Fruit fly (Drosophila melanogaster) whole organism, prepupa: Measurements from ENCODE around the gene Saysd1.
A peak's percentile ranks its signal among the peaks of the same experiment; 100 is the strongest.

Experiments used
- CG10631 ChIP-seq: fragments of 200-800 bp; sonication (Bioruptor generic); optimal IDR thresholded peaks from 2 replicates; lab custom pipeline; 2016; ENCODE audit warnings: missing biosample characterization, missing genetic modification characterization
- CG10669 ChIP-seq: fragments of 200-800 bp; sonication (Bioruptor generic); optimal IDR thresholded peaks from 3 replicates; lab custom pipeline; 2018; ENCODE audit warnings: missing biosample characterization, mild to moderate bottlenecking, missing genetic modification characterization, moderate library complexity
- CG31627 ChIP-seq: fragments of 200-800 bp; sonication (Bioruptor generic); optimal IDR thresholded peaks from 3 replicates; lab custom pipeline; 2016; ENCODE audit warnings: missing biosample characterization, missing genetic modification characterization
- CG32006 ChIP-seq: fragments of 200-800 bp; sonication (Bioruptor generic); optimal IDR thresholded peaks from 3 replicates; lab custom pipeline; 2017; ENCODE audit warnings: missing biosample characterization, mild to moderate bottlenecking, missing genetic modification characterization
- CG34406 ChIP-seq: fragments of 200-800 bp; sonication (Bioruptor generic); optimal IDR thresholded peaks from 3 replicates; lab custom pipeline; 2016; ENCODE audit warnings: missing biosample characterization, missing genetic modification characterization
- CG3919 ChIP-seq: fragments of 200-800 bp; sonication (Bioruptor generic); optimal IDR thresholded peaks from 3 replicates; lab custom pipeline; 2016; ENCODE audit warnings: missing biosample characterization, missing genetic modification characterization
- CG6163 ChIP-seq: fragments of 200-800 bp; sonication (Bioruptor generic); IDR thresholded peaks from 3 replicates; pipeline ENCODE4 v1.3.6; 2022; ENCODE audit warnings: missing biosample characterization, missing genetic modification characterization
- CG6792 ChIP-seq: fragments of 200-800 bp; sonication (Bioruptor generic); optimal IDR thresholded peaks from 3 replicates; lab custom pipeline; 2016; ENCODE audit warnings: missing biosample characterization, missing genetic modification characterization
- Eip78C ChIP-seq: fragments of 200-800 bp; sonication (Bioruptor generic); peaks from one replicate; lab custom pipeline; 2016; ENCODE audit warnings: missing biosample characterization, missing genetic modification characterization
- Ets96B ChIP-seq: fragments of 200-800 bp; optimal IDR thresholded peaks from 2 replicates; lab custom pipeline; 2019; ENCODE audit warnings: missing biosample characterization, mild to moderate bottlenecking, missing genetic modification characterization, moderate library complexity
- Gug ChIP-seq: fragments of 200-800 bp; sonication (Bioruptor generic); IDR thresholded peaks from 2 replicates; pipeline ENCODE4 v1.3.6; 2022; ENCODE audit warnings: missing biosample characterization, missing genetic modification characterization
- Hr4 ChIP-seq: fragments of 200-800 bp; sonication (Bioruptor generic); optimal IDR thresholded peaks from 3 replicates; lab custom pipeline; 2016; ENCODE audit warnings: missing biosample characterization, missing genetic modification characterization
- OdsH ChIP-seq: fragments of 200-800 bp; sonication (Bioruptor generic); optimal IDR thresholded peaks from 3 replicates; lab custom pipeline; 2016; ENCODE audit warnings: missing biosample characterization, missing genetic modification characterization
- Sox15 ChIP-seq: fragments of 200-800 bp; sonication (Bioruptor generic); optimal IDR thresholded peaks from 3 replicates; lab custom pipeline; 2016; ENCODE audit warnings: missing biosample characterization, missing genetic modification characterization
- acj6 ChIP-seq: fragments of 200-800 bp; sonication (Bioruptor generic); optimal IDR thresholded peaks from 3 replicates; lab custom pipeline; 2016; ENCODE audit warnings: missing biosample characterization, missing genetic modification characterization
- cyc ChIP-seq: fragments of 200-800 bp; sonication (Bioruptor generic); optimal IDR thresholded peaks from 3 replicates; lab custom pipeline; 2016; ENCODE audit warnings: missing biosample characterization, missing genetic modification characterization
- dac ChIP-seq: fragments of 200-800 bp; sonication (Bioruptor generic); optimal IDR thresholded peaks from 2 replicates; lab custom pipeline; 2017; ENCODE audit warnings: missing biosample characterization, mild to moderate bottlenecking, missing genetic modification characterization
- esn ChIP-seq: fragments of 200-800 bp; sonication (Bioruptor generic); optimal IDR thresholded peaks from 2 replicates; lab custom pipeline; 2016; ENCODE audit warnings: missing biosample characterization, mild to moderate bottlenecking, missing genetic modification characterization, moderate library complexity
- fd59A ChIP-seq: fragments of 200-800 bp; sonication (Bioruptor generic); optimal IDR thresholded peaks from 2 replicates; lab custom pipeline; 2017; ENCODE audit warnings: missing biosample characterization, mild to moderate bottlenecking, missing genetic modification characterization, missing genetic modification reagents
- lz ChIP-seq: fragments of 200-800 bp; sonication (Bioruptor generic); optimal IDR thresholded peaks from 3 replicates; lab custom pipeline; 2016; ENCODE audit warnings: missing biosample characterization, missing genetic modification characterization
- net ChIP-seq: fragments of 200-800 bp; sonication (Bioruptor generic); optimal IDR thresholded peaks from 3 replicates; lab custom pipeline; 2016; ENCODE audit warnings: missing biosample characterization, missing genetic modification characterization
- svp ChIP-seq: fragments of 200-800 bp; sonication (Bioruptor generic); peaks from one replicate; lab custom pipeline; 2016; ENCODE audit warnings: missing biosample characterization, missing genetic modification characterization
- topi ChIP-seq: fragments of 200-800 bp; sonication (Bioruptor generic); optimal IDR thresholded peaks from 3 replicates; lab custom pipeline; 2016; ENCODE audit warnings: missing biosample characterization, missing genetic modification characterization
- vri ChIP-seq: fragments of 200-800 bp; sonication (Bioruptor generic); optimal IDR thresholded peaks from 3 replicates; lab custom pipeline; 2016; ENCODE audit warnings: missing biosample characterization, mild to moderate bottlenecking, missing genetic modification characterization

The Saysd1 gene

DNA sequence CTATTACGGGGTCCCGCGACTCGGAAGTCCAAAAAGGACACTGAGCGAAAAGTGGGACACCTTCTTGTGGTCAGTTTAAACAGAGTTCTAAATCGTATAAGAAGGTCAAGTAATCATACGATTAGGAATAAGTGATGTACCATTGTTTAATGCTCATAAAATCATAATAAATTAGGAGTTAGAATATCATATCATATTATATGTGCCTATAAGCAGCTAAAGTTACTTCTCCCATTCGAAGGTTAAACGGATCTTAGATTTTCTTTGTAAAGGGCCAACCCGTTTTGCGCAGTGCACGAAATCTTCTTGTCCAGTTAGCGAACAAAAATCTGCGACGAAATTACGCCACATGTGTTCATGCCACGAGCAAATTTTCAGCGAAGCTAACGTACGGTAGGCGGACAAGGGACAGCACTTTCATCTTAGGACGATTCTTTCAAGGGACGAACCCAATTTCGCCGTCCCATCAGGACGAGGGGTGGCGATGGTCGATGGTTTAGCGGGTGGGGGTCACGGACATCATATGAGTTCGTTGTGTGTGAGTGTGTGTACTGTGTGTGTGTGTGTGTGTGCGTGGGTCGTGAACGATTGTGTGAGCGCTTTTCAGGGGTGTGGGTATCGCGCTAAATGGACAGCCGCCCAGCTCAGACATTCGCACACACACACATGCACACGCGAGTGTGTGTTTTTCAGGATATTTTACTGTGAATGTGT is 46.6 kb downstream of the Saysd1 start:
- TF ChIP-seq Sox15 (GFP tag; lab: Kevin White, UChicago) (no peak), svp (peak; percentile 50), Eip78C (GFP tag; lab: Kevin White, UChicago) (peak; percentile 17), net (GFP tag; lab: Kevin White, UChicago) (no peak), topi (GFP tag; lab: Kevin White, UChicago) (peak; percentile 5)

DNA sequence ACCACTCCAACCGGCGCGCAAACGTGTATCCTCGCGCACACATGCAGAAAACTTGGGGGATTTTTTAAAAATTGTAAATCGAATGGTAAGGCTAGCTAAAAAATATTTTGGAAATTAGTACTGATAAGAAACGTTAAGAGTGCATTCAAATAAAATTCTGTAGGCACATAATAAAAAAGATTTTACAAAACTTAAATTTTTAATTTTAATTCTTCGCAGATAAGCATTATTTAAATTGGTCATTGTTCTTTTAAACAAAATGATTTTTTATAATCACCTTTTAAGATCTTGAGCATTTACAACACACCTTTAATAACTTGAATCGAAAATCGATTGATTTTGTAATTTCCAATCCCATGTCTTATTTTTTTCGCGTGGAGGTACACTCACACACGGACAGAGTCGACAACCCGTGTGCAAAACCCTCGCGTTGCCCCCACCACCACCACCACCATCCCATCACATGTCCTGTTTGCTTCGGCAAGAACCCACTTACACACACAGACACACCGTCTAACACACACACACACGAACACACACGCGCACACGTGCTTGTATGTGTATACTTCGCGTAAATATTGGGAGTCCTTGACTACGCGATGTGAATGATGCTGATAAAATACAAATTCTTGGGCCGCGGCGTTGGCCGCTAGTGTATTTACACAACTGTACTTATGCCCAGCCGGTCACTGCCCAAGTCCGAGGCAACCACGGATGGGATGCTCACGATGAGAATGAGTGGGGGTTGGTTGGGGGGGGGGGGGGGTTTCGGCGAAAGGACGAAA is 47.4 kb downstream of the Saysd1 start:
- TF ChIP-seq acj6 (GFP tag; lab: Kevin White, UChicago) (no peak), CG32006 (GFP tag; lab: Kevin White, UChicago) (no peak), fd59A (GFP tag; lab: Kevin White, UChicago) (no peak), Ets96B (no peak), CG6163 (GFP tag; lab: Robert Waterston, UW) (no peak), OdsH (GFP tag; lab: Kevin White, UChicago) (no peak), vri (no peak), Eip78C (GFP tag; lab: Kevin White, UChicago) (peak; percentile 69), cyc (no peak), CG34406 (GFP tag; lab: Kevin White, UChicago) (no peak), CG6792 (GFP tag; lab: Kevin White, UChicago) (no peak), svp (peak; percentile 36), esn (GFP tag; lab: Kevin White, UChicago) (no peak), CG3919 (GFP tag; lab: Kevin White, UChicago) (no peak)

DNA sequence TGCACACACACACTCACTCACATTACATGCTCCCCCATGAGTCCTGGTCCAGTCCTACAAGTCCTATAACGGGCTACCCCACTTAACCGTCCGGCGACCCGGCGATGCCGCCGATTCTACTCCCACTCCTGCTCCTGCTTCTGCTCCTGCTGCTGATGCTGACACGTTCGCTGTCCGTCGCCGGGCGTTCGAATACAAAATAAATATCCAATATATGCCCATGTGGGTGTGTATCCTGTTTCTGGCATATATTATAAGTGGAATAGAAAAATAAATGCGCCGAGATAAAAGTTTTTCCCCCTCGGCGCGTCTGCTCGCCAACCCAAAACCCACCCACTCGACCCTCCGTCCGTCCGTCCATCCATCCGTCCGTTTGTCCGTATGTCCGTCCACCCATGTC is 48.2 kb downstream of the Saysd1 start:
- TF ChIP-seq CG31627 (no peak), CG10669 (no peak), Hr4 (GFP tag; lab: Kevin White, UChicago) (no peak), Gug (GFP tag; lab: Robert Waterston, UW) (no peak), lz (GFP tag; lab: Kevin White, UChicago) (no peak), CG10631 (no peak), dac (GFP tag; lab: Kevin White, UChicago) (no peak)
